Worm (Caenorhabditis elegans): ENCODE results near the gene cal-7.
A peak's percentile ranks its signal among the peaks of the same experiment; 100 is the strongest.

The cal-7 gene

DNA sequence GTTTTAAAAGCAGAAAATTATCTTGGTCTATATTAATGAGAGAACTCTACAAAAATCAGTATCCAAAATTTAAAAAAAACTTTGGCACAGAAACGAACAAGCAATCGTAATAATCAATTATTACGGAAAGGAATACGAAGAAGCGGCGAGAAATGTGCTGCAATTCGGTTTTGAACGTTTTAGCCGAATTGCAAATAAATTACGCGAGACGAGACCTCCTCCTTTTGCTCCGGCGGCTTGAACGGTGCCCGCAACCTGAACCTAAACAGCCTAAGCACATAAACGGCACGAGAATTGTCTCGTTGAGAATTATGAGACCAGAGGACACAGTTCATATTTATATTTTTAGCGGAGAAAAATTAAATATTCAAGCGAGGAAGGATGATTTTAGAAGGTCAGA is 44.5 kb upstream of the cal-7 start (continued):
- peak; percentile 36 for TF ChIP-seq athp-1 (tag; optimal IDR thresholded peaks at IDR 0.05)
- TF ChIP-seq ekl-4 (GFP tag; IDR thresholded peaks at IDR 0.05): peak; percentile 64; the same call in 1 of the 2 replicates
- peak; percentile 67 for TF ChIP-seq madf-6 (GFP tag; IDR thresholded peaks at IDR 0.05)
- no peak for TF ChIP-seq lsy-27 (tag; optimal IDR thresholded peaks at IDR 0.05; ENCODE audit: borderline replicate concordance, insufficient read depth)
- 0 out of 2 replicates have a peak, but pooled peaks have one; percentile 28 for TF ChIP-seq lin-26 (GFP tag; IDR thresholded peaks at IDR 0.05)
- no peak for TF ChIP-seq unc-130 (GFP tag; optimal IDR thresholded peaks at IDR 0.05)
- peak; percentile 17; the same call in 1 of the 2 replicates for TF ChIP-seq ceh-91 (GFP tag; IDR thresholded peaks at IDR 0.05)
- TF ChIP-seq F49E8.2 (tag; optimal IDR thresholded peaks at IDR 0.05; ENCODE audit: insufficient read depth): peak; percentile 45
- peak; percentile 44; the same call in 1 of the 2 replicates for TF ChIP-seq hsf-1 (GFP tag; IDR thresholded peaks at IDR 0.05)
- 0 out of 2 replicates have a peak, but pooled peaks have one; percentile 37 for TF ChIP-seq ztf-25 (GFP tag; IDR thresholded peaks at IDR 0.05)

DNA sequence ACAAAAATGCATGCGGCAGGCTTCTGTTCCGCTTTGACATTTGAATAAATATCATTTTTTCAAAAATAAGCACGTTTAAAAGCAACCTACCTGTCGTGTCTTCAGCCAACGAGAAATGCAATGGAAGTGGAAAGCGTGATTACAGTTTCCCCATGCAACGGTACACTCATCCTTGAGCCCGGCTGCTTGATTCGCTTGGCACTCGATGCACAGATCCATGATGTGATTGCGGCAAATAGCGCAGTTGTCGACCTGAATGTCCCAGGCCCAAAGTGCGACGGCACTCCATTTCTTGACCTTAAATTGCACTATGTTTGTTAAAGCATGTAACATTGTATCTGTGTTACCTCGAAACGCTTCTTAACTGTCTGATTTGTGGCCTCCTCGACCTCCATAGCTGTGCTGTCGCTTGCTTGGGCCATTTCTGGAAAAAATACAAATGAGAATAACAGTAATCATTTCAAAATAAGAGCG is 43.8 kb upstream of the cal-7 start, which contains the start of gene rbx-1:
TSS of gene rbx-1 (minus strand) at position 424 of the 474 bp plus-strand sequence.
- no peak for TF ChIP-seq F33H1.4 (GFP tag; IDR thresholded peaks at IDR 0.05)
- no peak for TF ChIP-seq mel-28 (tag; optimal IDR thresholded peaks at IDR 0.05; ENCODE audit: borderline replicate concordance)
- no peak for TF ChIP-seq K11D2.4 (GFP tag; IDR thresholded peaks at IDR 0.05)
- TF ChIP-seq K12H6.12 (tag; optimal IDR thresholded peaks at IDR 0.05): no peak

DNA sequence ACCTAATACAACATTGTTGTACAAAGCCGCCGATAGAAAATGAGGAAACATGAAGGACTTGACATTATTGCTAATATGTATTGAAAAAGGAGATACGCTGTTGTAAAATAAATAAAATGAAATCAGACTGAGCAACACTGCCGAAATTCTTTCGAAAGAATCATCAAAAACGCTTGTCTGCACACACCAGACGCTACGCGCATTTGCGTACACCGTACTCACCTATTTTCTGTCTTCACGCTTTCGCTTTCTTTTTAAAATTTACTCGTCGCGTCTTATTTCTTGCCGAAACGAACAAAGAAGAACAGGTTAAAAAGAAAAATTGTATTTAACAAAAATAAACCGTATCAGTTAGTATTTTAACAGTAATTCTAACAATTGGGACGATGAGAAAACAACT is 43.2 kb upstream of the cal-7 start:
- TF ChIP-seq lsl-1 (GFP tag; optimal IDR thresholded peaks at IDR 0.05) (peak; percentile 57), hmg-1.2 (GFP tag; IDR thresholded peaks at IDR 0.05) (peak; percentile 41; the same call in 1 of the 2 replicates), madf-6 (GFP tag; IDR thresholded peaks at IDR 0.05) (peak; percentile 49; the same call in 1 of the 2 replicates), T26A5.8 (tag; optimal IDR thresholded peaks at IDR 0.05) (no peak), tbp1 (GFP tag; optimal IDR thresholded peaks at IDR 0.05) (peak; percentile 4), akir-1 (GFP tag; optimal IDR thresholded peaks at IDR 0.05) (no peak), F23B12.7 (tag; optimal IDR thresholded peaks at IDR 0.05; ENCODE audit: insufficient read depth) (peak; percentile 38), ztf-18 (tag; optimal IDR thresholded peaks at IDR 0.05) (peak; percentile 12)

DNA sequence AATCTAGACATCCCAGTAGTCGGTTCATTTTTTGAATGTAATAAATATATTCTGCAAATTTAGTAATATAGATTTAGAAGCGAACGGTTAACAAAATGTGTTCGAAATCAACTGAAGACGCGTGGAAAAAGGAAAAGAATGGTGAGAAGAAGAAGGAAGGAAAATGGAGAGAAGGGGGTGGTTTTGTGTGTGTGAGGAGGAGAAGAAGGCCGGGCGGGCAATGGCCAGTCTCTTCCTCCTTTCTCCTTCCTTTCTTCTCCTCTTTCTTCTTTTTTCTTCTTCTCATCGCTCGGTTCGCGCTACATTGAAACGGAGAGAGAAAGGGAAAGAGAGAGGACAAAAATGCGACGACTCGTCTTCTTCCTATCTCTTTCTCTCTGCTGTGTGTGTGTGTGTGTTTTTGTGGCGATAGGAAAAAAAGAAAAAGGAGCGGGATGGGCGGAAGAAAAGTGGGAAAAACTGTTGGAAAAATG is 41.8 kb upstream of the cal-7 start, which contains the start of gene ztf-9:
TSS of gene ztf-9 (minus strand) at position 51 of the 473 bp plus-strand sequence.
- TF ChIP-seq K12H6.12 (tag; optimal IDR thresholded peaks at IDR 0.05): peak; percentile 26
- peak; percentile 5 for TF ChIP-seq ceh-27 (GFP tag; optimal IDR thresholded peaks at IDR 0.05)
- TF ChIP-seq hlh-12 (tag; optimal IDR thresholded peaks at IDR 0.05): no peak
- TF ChIP-seq F23B12.7 (tag; optimal IDR thresholded peaks at IDR 0.05; ENCODE audit: insufficient read depth): peak; percentile 17
- no peak for TF ChIP-seq Y79H2A.3 (GFP tag; conservative IDR thresholded peaks at IDR 0.05)
- TF ChIP-seq ztf-3 (GFP tag; optimal IDR thresholded peaks at IDR 0.05): no peak
- TF ChIP-seq ceh-100 (GFP tag; IDR thresholded peaks at IDR 0.05): no peak
- TF ChIP-seq dox-1 (GFP tag; IDR thresholded peaks at IDR 0.05): 0 out of 2 replicates have a peak, but pooled peaks have one; percentile 69
- no peak for TF ChIP-seq Y95B8A.8 (GFP tag; IDR thresholded peaks at IDR 0.05)
- TF ChIP-seq lin-54 (GFP tag; optimal IDR thresholded peaks at IDR 0.05): peak; percentile 23
- TF ChIP-seq madf-8 (GFP tag; conservative IDR thresholded peaks at IDR 0.05): no peak
- no peak for TF ChIP-seq lag-1 (GFP tag; IDR thresholded peaks at IDR 0.05)
- no peak for TF ChIP-seq C06A6.2 (GFP tag; conservative IDR thresholded peaks at IDR 0.05)
- no peak for TF ChIP-seq atf-7 (tag; optimal IDR thresholded peaks at IDR 0.05)
- TF ChIP-seq nfya-2 (GFP tag; IDR thresholded peaks at IDR 0.05): no peak
- TF ChIP-seq rec-8 (tag; optimal IDR thresholded peaks at IDR 0.05): no peak
- no peak for TF ChIP-seq pbrm-1 (GFP tag; IDR thresholded peaks at IDR 0.05)
- peak; percentile 34 for TF ChIP-seq somi-1 (GFP tag; optimal IDR thresholded peaks at IDR 0.05)
- TF ChIP-seq B0035.1 (tag; optimal IDR thresholded peaks at IDR 0.05): no peak
- no peak for TF ChIP-seq dpff-1 (tag; optimal IDR thresholded peaks at IDR 0.05)
- no peak for TF ChIP-seq unc-130 (GFP tag; optimal IDR thresholded peaks at IDR 0.05)
- TF ChIP-seq unc-62 (GFP tag; optimal IDR thresholded peaks at IDR 0.05): no peak
- TF ChIP-seq pha-4 (tag; optimal IDR thresholded peaks at IDR 0.05): no peak
- TF ChIP-seq sdz-38 (tag; optimal IDR thresholded peaks at IDR 0.05): no peak
- TF ChIP-seq nhr-80 (tag; optimal IDR thresholded peaks at IDR 0.05): peak; percentile 30
